Fruit fly (Drosophila melanogaster): ENCODE measurements around the gene MED18.
A peak's percentile ranks its signal among the peaks of the same experiment; 100 is the strongest.

Gene MED18

DNA sequence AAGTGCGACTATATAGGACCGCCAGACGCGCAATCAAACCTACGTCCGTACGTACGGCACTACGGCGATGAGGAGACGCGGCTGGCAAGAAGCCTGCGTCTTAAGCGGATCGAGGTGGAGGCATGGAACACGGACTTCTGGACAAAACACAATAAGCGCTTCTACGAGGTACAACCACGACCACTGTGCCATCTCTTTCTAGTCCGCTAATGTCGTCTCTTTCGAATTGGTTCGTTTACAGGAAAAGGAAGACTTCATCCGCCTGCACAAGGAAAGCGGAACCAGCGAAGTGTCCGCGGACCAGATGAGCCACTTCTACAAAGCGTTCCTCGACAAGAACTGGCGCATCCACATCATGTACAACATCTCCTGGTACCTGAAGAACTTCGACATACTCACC is 15.1 kb downstream of the MED18 start:
- TF ChIP-seq Crg-1 (GFP tag; optimal IDR thresholded peaks at IDR 0.05) = no peak
- TF ChIP-seq pad (GFP tag; optimal IDR thresholded peaks at IDR 0.05) = no peak
- TF ChIP-seq cnc (optimal IDR thresholded peaks at IDR 0.05) = no peak
- TF ChIP-seq CG12768 (GFP tag; optimal IDR thresholded peaks at IDR 0.05) = no peak
- TF ChIP-seq Hr96 (GFP tag; optimal IDR thresholded peaks at IDR 0.05) = no peak
- no peak for TF ChIP-seq tj (GFP tag; optimal IDR thresholded peaks at IDR 0.05)

- TF ChIP-seq CG7101 (tag; optimal IDR thresholded peaks at IDR 0.05) (peak; percentile 64), CG33017 (tag; optimal IDR thresholded peaks at IDR 0.05) (peak; percentile 7), bab1 (GFP tag; optimal IDR thresholded peaks at IDR 0.05) (peak; percentile 81), toe (GFP tag; optimal IDR thresholded peaks at IDR 0.05) (no peak), Clk (GFP tag; optimal IDR thresholded peaks at IDR 0.05) (no peak), CG5204 (GFP tag; optimal IDR thresholded peaks at IDR 0.05) (no peak), Hr96 (GFP tag; optimal IDR thresholded peaks at IDR 0.05) (no peak), CG1620 (GFP tag; optimal IDR thresholded peaks at IDR 0.05) (peak; percentile 53), Crg-1 (GFP tag; optimal IDR thresholded peaks at IDR 0.05) (peak; percentile 18), pad (GFP tag; optimal IDR thresholded peaks at IDR 0.05) (peak; percentile 57), CG11617 (GFP tag; optimal IDR thresholded peaks at IDR 0.05) (peak; percentile 64), CG12768 (GFP tag; optimal IDR thresholded peaks at IDR 0.05) (no peak), cnc (optimal IDR thresholded peaks at IDR 0.05) (no peak), CG7045 (GFP tag; optimal IDR thresholded peaks at IDR 0.05) (no peak), kay (GFP tag; ENCODE audit: borderline replicate concordance) (no peak), tj (GFP tag; optimal IDR thresholded peaks at IDR 0.05) (peak; percentile 49), CG14711 (tag; optimal IDR thresholded peaks at IDR 0.05) (peak; percentile 54), Mnt (GFP tag; optimal IDR thresholded peaks at IDR 0.05) (peak; percentile 65), ovo (GFP tag; optimal IDR thresholded peaks at IDR 0.05) (no peak), cic (GFP tag; optimal IDR thresholded peaks at IDR 0.05) (no peak)
Measured at dm6 chrX:1889926-1890325, 24.2 kb downstream of the MED18 start, which contains the start of the genes trr and mRpL16. trr (minus strand) TSS chrX:1889950. mRpL16 (plus strand) TSS chrX:1890256.

- TF ChIP-seq cic (GFP tag; optimal IDR thresholded peaks at IDR 0.05) = peak; percentile 8
- no peak for TF ChIP-seq pad (GFP tag; optimal IDR thresholded peaks at IDR 0.05)
Measured at dm6 chrX:1893532-1893931, 27.8 kb downstream of the MED18 start.

DNA sequence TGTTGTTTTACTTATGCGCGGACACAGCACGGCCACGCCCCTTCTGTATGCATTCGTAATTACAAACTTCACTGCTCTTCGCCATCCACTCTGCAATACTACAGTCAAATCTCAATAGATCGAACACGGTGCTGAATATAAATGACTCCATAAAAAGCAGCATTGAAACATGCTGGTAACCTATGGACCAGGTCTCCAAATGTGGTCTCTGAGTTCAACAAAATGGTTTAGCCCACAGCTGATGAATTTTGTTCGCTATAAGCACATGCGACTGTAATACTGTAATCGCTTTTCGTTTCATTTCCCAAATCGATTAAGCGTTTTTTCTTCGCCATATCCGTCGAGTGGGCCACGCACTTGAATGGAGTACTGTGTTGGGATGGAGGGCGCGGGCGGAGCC is 31.7 kb downstream of the MED18 start:
- TF ChIP-seq CG33017 (tag; optimal IDR thresholded peaks at IDR 0.05) (no peak), Mnt (GFP tag; optimal IDR thresholded peaks at IDR 0.05) (no peak), CG1620 (GFP tag; optimal IDR thresholded peaks at IDR 0.05) (no peak), CG5204 (GFP tag; optimal IDR thresholded peaks at IDR 0.05) (no peak), Crg-1 (GFP tag; optimal IDR thresholded peaks at IDR 0.05) (no peak), Hr96 (GFP tag; optimal IDR thresholded peaks at IDR 0.05) (no peak), kay (GFP tag; ENCODE audit: borderline replicate concordance) (no peak), CG11617 (GFP tag; optimal IDR thresholded peaks at IDR 0.05) (no peak), bab1 (GFP tag; optimal IDR thresholded peaks at IDR 0.05) (no peak), cnc (optimal IDR thresholded peaks at IDR 0.05) (no peak), ovo (GFP tag; optimal IDR thresholded peaks at IDR 0.05) (no peak), CG7045 (GFP tag; optimal IDR thresholded peaks at IDR 0.05) (no peak), Clk (GFP tag; optimal IDR thresholded peaks at IDR 0.05) (no peak)

- peak; percentile 94 for TF ChIP-seq CG14711 (tag; optimal IDR thresholded peaks at IDR 0.05)
- no peak for TF ChIP-seq CG12768 (GFP tag; optimal IDR thresholded peaks at IDR 0.05)
Measured at dm6 chrX:1899445-1900085, 33.9 kb downstream of the MED18 start.

DNA sequence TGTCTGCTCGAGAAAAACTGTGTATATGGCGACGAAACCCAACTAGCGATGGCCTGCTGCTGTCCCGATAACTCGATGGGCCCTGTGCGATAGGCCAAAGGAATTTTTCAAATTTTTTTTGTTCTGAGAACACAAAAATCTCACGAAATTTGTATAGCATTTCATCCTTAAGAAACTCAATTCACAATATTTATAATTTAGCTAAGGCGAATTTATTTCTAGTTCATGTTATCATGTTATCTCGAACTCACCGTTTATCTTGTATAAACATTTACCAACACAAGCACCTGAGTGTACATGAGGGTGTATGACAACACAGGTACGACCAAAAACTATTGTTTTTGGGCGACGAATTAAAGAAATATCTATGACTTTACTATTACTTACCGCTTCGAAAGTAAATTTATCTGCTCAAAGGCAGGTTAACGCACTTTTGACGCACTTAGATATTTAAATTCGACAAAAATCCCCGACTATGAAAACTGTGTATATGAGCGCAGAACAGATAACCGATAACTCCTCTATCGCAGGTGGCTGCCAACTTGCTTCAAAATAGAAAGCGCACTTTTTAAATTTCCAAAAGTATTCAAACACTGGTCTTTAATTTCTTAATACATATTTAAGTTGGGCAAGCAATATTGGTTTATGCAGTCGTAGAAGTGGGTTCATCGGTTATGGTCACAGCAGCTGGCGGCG is 34.6 kb downstream of the MED18 start, which contains the start of gene arm:
arm (minus strand) TSS at position 524 of the 696 bp plus-strand sequence.
- TF ChIP-seq CG1620 (GFP tag; optimal IDR thresholded peaks at IDR 0.05) (peak; percentile 56), CG11617 (GFP tag; optimal IDR thresholded peaks at IDR 0.05) (peak; percentile 41), bab1 (GFP tag; optimal IDR thresholded peaks at IDR 0.05) (peak; percentile 11), Crg-1 (GFP tag; optimal IDR thresholded peaks at IDR 0.05) (peak; percentile 56), Hr96 (GFP tag; optimal IDR thresholded peaks at IDR 0.05) (no peak), CG7101 (tag; optimal IDR thresholded peaks at IDR 0.05) (peak; percentile 14), kay (GFP tag; ENCODE audit: borderline replicate concordance) (no peak), Mnt (GFP tag; optimal IDR thresholded peaks at IDR 0.05) (peak; percentile 49), toe (GFP tag; optimal IDR thresholded peaks at IDR 0.05) (peak; percentile 35)

DNA sequence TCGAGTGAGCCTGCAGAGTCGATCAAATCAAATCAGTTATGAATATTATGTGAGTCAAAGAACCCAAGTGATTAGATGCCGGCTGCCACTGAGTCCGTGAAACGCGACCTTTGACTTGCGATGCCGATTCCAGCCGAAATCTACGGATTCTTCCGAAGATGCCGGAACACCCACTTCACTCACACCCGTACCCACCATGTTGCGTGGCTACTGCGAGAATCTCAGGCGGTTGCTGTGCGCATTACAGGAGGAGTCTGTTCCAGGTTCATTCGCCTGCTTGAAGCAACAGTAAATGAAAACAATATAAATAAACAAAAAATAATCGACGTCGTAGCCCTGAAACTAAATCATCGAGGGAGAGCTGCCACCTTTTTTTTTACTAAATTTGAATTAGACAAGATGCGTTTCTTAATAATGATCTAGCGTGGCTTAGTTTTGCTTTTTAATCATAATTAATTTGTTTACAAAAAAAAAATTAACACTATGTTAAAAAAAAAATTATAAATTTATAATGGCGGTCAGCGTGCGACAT is 36.0 kb downstream of the MED18 start, which contains the start of gene Ldaf1:
Ldaf1 (minus strand) TSS at position 307 of the 532 bp plus-strand sequence.
- TF ChIP-seq CG1620 (GFP tag; optimal IDR thresholded peaks at IDR 0.05) (no peak), ovo (GFP tag; optimal IDR thresholded peaks at IDR 0.05) (peak; percentile 9), CG7101 (tag; optimal IDR thresholded peaks at IDR 0.05) (peak; percentile 28)
